Fruit fly (Drosophila melanogaster) whole organism, embryonic: ENCODE results near the gene CG13455.

Experiments
- Blimp-1 ChIP-seq: fragments of 200-800 bp; sonication (Bioruptor generic); optimal IDR thresholded peaks from 3 replicates; lab custom pipeline; 2018; ENCODE audit warnings: missing biosample characterization, missing genetic modification characterization, mild to moderate bottlenecking, moderate library complexity, missing genetic modification reagents
- Bteb2 ChIP-seq: fragments of 200-800 bp; sonication (Bioruptor generic); optimal IDR thresholded peaks from 2 replicates; lab custom pipeline; 2016; ENCODE audit warnings: missing biosample characterization, missing genetic modification characterization
- CG12219 ChIP-seq: fragments of 200-800 bp; sonication (Bioruptor generic); optimal IDR thresholded peaks from 3 replicates; lab custom pipeline; 2018; ENCODE audit warnings: missing biosample characterization, mild to moderate bottlenecking, missing genetic modification characterization
- CG12391 ChIP-seq: fragments of 200-800 bp; sonication (Bioruptor generic); optimal IDR thresholded peaks from 3 replicates; lab custom pipeline; 2018; ENCODE audit warnings: missing biosample characterization, mild to moderate bottlenecking, missing genetic modification characterization, moderate library complexity
- CG12659 ChIP-seq: fragments of 200-800 bp; sonication (Bioruptor generic); optimal IDR thresholded peaks from 3 replicates; lab custom pipeline; 2017; ENCODE audit warnings: mild to moderate bottlenecking, missing biosample characterization, missing genetic modification reagents, missing genetic modification characterization
- CG13424 ChIP-seq: fragments of 200-800 bp; sonication (Bioruptor generic); optimal IDR thresholded peaks from 2 replicates; lab custom pipeline; 2019; ENCODE audit warnings: missing biosample characterization, mild to moderate bottlenecking, missing genetic modification characterization, moderate library complexity
- CG14710 ChIP-seq: fragments of 200-800 bp; sonication (Bioruptor generic); optimal IDR thresholded peaks from 3 replicates; lab custom pipeline; 2019; ENCODE audit warnings: missing biosample characterization, mild to moderate bottlenecking, missing genetic modification characterization, moderate library complexity
- CG15479 ChIP-seq: fragments of 200-800 bp; sonication (Bioruptor generic); optimal IDR thresholded peaks from 3 replicates; lab custom pipeline; 2019; ENCODE audit warnings: missing biosample characterization, mild to moderate bottlenecking, missing genetic modification characterization, moderate library complexity
- CG15514 ChIP-seq: fragments of 200-800 bp; sonication (Bioruptor generic); optimal IDR thresholded peaks from 3 replicates; lab custom pipeline; 2017; ENCODE audit warnings: missing biosample characterization, missing genetic modification characterization, mild to moderate bottlenecking, moderate library complexity, missing genetic modification reagents
- CG17361 ChIP-seq: fragments of 200-800 bp; sonication (Bioruptor generic); IDR thresholded peaks from 3 replicates; pipeline ENCODE4 v1.3.6; 2022; ENCODE audit warnings: missing biosample characterization, missing genetic modification characterization
- CG17385 ChIP-seq: fragments of 200-800 bp; sonication (Bioruptor generic); optimal IDR thresholded peaks from 3 replicates; lab custom pipeline; 2018; ENCODE audit warnings: missing biosample characterization, mild to moderate bottlenecking, missing genetic modification characterization
- CG17612 ChIP-seq: fragments of 200-800 bp; sonication (Bioruptor generic); IDR thresholded peaks from 2 replicates; pipeline ENCODE4 v1.3.6; 2022; ENCODE audit warnings: missing biosample characterization, missing genetic modification characterization
- CG17829 ChIP-seq: fragments of 200-800 bp; optimal IDR thresholded peaks from 2 replicates; lab custom pipeline; 2019; ENCODE audit warnings: missing biosample characterization, mild to moderate bottlenecking, missing genetic modification characterization, moderate library complexity
- CG2120 ChIP-seq: fragments of 200-800 bp; sonication (Bioruptor generic); optimal IDR thresholded peaks from 3 replicates; lab custom pipeline; 2016; ENCODE audit warnings: missing biosample characterization, missing genetic modification characterization
- CG2712 ChIP-seq: fragments of 200-800 bp; optimal IDR thresholded peaks from 3 replicates; lab custom pipeline; 2019; ENCODE audit warnings: missing biosample characterization, mild to moderate bottlenecking, missing genetic modification characterization, moderate library complexity
- CG2889 ChIP-seq: fragments of 200-800 bp; sonication (Bioruptor generic); IDR thresholded peaks from 3 replicates; pipeline ENCODE4 v1.3.6; 2022; ENCODE audit warnings: missing biosample characterization, missing genetic modification characterization
- CG3163 ChIP-seq: fragments of 200-800 bp; sonication (Bioruptor generic); optimal IDR thresholded peaks from 3 replicates; lab custom pipeline; 2016; ENCODE audit warnings: missing biosample characterization, missing genetic modification characterization
- CG32532 ChIP-seq: fragments of 200-800 bp; sonication (Bioruptor generic); IDR thresholded peaks from 2 replicates; pipeline ENCODE4 v1.3.6; 2022; ENCODE audit warnings: missing biosample characterization, missing genetic modification characterization
- CkIIα-i1 ChIP-seq: fragments of 200-800 bp; sonication (Bioruptor generic); IDR thresholded peaks from 2 replicates; pipeline ENCODE4 v1.3.6; 2022; ENCODE audit warnings: missing biosample characterization, missing genetic modification characterization
- Fer1 ChIP-seq: fragments of 200-800 bp; sonication (Bioruptor generic); optimal IDR thresholded peaks from 2 replicates; lab custom pipeline; 2017; ENCODE audit warnings: missing biosample characterization, mild to moderate bottlenecking, missing genetic modification characterization
- HLHmδ ChIP-seq: fragments of 200-800 bp; sonication (Bioruptor generic); optimal IDR thresholded peaks from 2 replicates; lab custom pipeline; 2018; ENCODE audit warnings: missing biosample characterization, mild to moderate bottlenecking, missing genetic modification characterization, moderate library complexity
- Jarid2 ChIP-seq: fragments of 200-800 bp; sonication (Bioruptor generic); optimal IDR thresholded peaks from 3 replicates; lab custom pipeline; 2017; ENCODE audit warnings: mild to moderate bottlenecking, missing biosample characterization, missing genetic modification reagents, missing genetic modification characterization
- MTF-1 ChIP-seq: fragments of 200-800 bp; sonication (Bioruptor generic); optimal IDR thresholded peaks from 2 replicates; lab custom pipeline; 2018; ENCODE audit warnings: missing biosample characterization, mild to moderate bottlenecking, missing genetic modification characterization, borderline replicate concordance
- Ptx1 ChIP-seq: fragments of 200-800 bp; sonication (Bioruptor generic); IDR thresholded peaks from 2 replicates; pipeline ENCODE4 v1.3.6; 2022; ENCODE audit warnings: missing biosample characterization, missing genetic modification characterization
- Rx ChIP-seq: fragments of 200-800 bp; sonication (Bioruptor generic); IDR thresholded peaks from 2 replicates; pipeline ENCODE4 v1.3.6; 2022; ENCODE audit warnings: missing biosample characterization, missing genetic modification characterization
- Stat92E ChIP-seq, 3 experiments: fragments of >200 bp in 2 of 3; fragments of 200-800 bp in 1 of 3; sonication (Bioruptor generic) in 1 of 3; optimal IDR thresholded peaks; 2 replicates each; lab custom pipeline; 2017 to 2019; ENCODE audit warnings: missing biosample characterization in 3 of 3, missing genetic modification characterization in 3 of 3, mild to moderate bottlenecking in 1 of 3, moderate library complexity in 1 of 3
- Trl ChIP-seq, 3 experiments: fragments of >200 bp in 2 of 3; fragments of 200-800 bp in 1 of 3; sonication (Bioruptor generic) in 1 of 3; optimal IDR thresholded peaks; 2 replicates in 1 of 3; 3 replicates in 2 of 3; lab custom pipeline; 2016 to 2017; ENCODE audit warnings: missing biosample characterization in 1 of 3, missing genetic modification characterization in 1 of 3
- Xrp1 ChIP-seq: fragments of 200-800 bp; sonication (Bioruptor generic); IDR thresholded peaks from 2 replicates; pipeline ENCODE4 v1.3.6; 2022; ENCODE audit warnings: missing biosample characterization, missing genetic modification characterization
- ac ChIP-seq: fragments of 200-800 bp; sonication (Bioruptor generic); optimal IDR thresholded peaks from 3 replicates; lab custom pipeline; 2017; ENCODE audit warnings: missing biosample characterization, mild to moderate bottlenecking, missing genetic modification characterization
- amos ChIP-seq: fragments of 200-800 bp; sonication (Bioruptor generic); IDR thresholded peaks from 2 replicates; pipeline ENCODE4 v1.3.6; 2022; ENCODE audit warnings: missing biosample characterization, missing genetic modification characterization; ENCODE audit not compliant: partially characterized antibody
- ash1 ChIP-seq: fragments of 200-800 bp; sonication (Bioruptor generic); optimal IDR thresholded peaks from 2 replicates; lab custom pipeline; 2018; ENCODE audit warnings: missing biosample characterization, mild to moderate bottlenecking, missing genetic modification characterization
- chinmo ChIP-seq: fragments of 200-800 bp; sonication (Bioruptor generic); IDR thresholded peaks from 4 replicates; pipeline ENCODE4 v1.3.6; 2022; ENCODE audit warnings: missing biosample characterization, missing genetic modification characterization; ENCODE audit not compliant: partially characterized antibody
- ci ChIP-seq: fragments of 200-800 bp; sonication (Bioruptor generic); IDR thresholded peaks from 3 replicates; pipeline ENCODE4 v1.3.6; 2022; ENCODE audit warnings: missing biosample characterization, missing genetic modification characterization
- corto ChIP-seq: fragments of 200-800 bp; sonication (Bioruptor generic); optimal IDR thresholded peaks from 2 replicates; lab custom pipeline; 2016; ENCODE audit warnings: missing biosample characterization, mild to moderate bottlenecking, missing genetic modification characterization, moderate library complexity
- crp ChIP-seq, 2 experiments: fragments of 200-800 bp; sonication (Bioruptor generic); optimal IDR thresholded peaks; 2 replicates in 1 of 2; 3 replicates in 1 of 2; lab custom pipeline; 2017; ENCODE audit warnings: missing biosample characterization in 2 of 2, missing genetic modification characterization in 2 of 2, mild to moderate bottlenecking in 1 of 2, moderate library complexity in 1 of 2
- her ChIP-seq: fragments of 200-800 bp; sonication (Bioruptor generic); optimal IDR thresholded peaks from 2 replicates; lab custom pipeline; 2016; ENCODE audit warnings: missing biosample characterization, missing genetic modification characterization
- kah ChIP-seq: fragments of 200-800 bp; sonication (Bioruptor generic); optimal IDR thresholded peaks from 2 replicates; lab custom pipeline; 2018; ENCODE audit warnings: missing biosample characterization, mild to moderate bottlenecking, missing genetic modification characterization
- knrl ChIP-seq: fragments of 200-800 bp; sonication (Bioruptor generic); IDR thresholded peaks from 3 replicates; pipeline ENCODE4 v1.3.6; 2022; ENCODE audit warnings: missing biosample characterization, missing genetic modification characterization; ENCODE audit not compliant: partially characterized antibody
- lbe ChIP-seq: fragments of 200-800 bp; sonication (Bioruptor generic); optimal IDR thresholded peaks from 2 replicates; lab custom pipeline; 2016; ENCODE audit warnings: missing biosample characterization, mild to moderate bottlenecking, missing genetic modification characterization
- nom ChIP-seq: fragments of 200-800 bp; sonication (Bioruptor generic); optimal IDR thresholded peaks from 2 replicates; lab custom pipeline; 2017; ENCODE audit warnings: missing biosample characterization, missing genetic modification characterization, mild to moderate bottlenecking, moderate library complexity, missing genetic modification reagents
- tll ChIP-seq, 2 experiments: fragments of 200-800 bp in 1 of 2; fragments of >200 bp in 1 of 2; sonication (Bioruptor generic) in 1 of 2; optimal IDR thresholded peaks; 2 replicates each; lab custom pipeline; 2017 to 2019; ENCODE audit warnings: missing biosample characterization in 2 of 2, missing genetic modification characterization in 2 of 2, mild to moderate bottlenecking in 1 of 2, moderate library complexity in 1 of 2

CG13455 gene

DNA sequence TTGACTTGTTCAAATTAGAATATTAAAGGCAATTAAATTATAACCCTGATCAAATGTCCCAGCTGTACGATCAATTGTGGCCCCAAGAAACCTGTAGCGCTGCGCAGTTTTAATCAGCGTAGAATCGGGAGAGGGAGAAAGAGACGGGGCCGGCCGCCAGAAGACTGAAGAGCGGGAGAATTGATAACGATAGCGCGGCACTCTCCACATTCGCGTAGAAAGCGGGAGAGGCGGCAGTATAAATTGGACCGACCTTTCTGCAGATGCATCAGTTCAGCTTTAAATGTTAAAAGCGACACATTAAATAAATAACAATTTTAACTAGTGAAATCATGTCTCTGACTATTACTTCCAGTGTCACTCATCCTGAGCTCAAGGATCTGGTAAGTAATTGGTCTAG lies 14.4 kb downstream of the CG13455 start, which contains the start of gene MsrA (continued):
- no peak for TF ChIP-seq Fer1 (GFP tag; lab: Kevin White, UChicago)
- no peak for TF ChIP-seq CG2889 (GFP tag; lab: Robert Waterston, UW)
- no peak for TF ChIP-seq knrl (GFP tag; lab: Robert Waterston, UW)
- TF ChIP-seq CG32532 (GFP tag; lab: Robert Waterston, UW), result peak; percentile 35; the same call in 1 of the 2 replicates
- TF ChIP-seq HLHmδ (GFP tag; lab: Kevin White, UChicago), result no peak
- TF ChIP-seq ci (GFP tag; lab: Robert Waterston, UW), result 0 out of 3 replicates have a peak, but pooled peaks have one; percentile 29
- no peak for TF ChIP-seq Ptx1
- no peak for TF ChIP-seq CG12391 (tag; lab: Kevin White, UChicago)
- peak; percentile 59 for TF ChIP-seq Jarid2 (GFP tag; lab: Kevin White, UChicago)
- no peak for TF ChIP-seq CG17612
- no peak for TF ChIP-seq CG17829
- TF ChIP-seq Stat92E (GFP tag; optimal IDR thresholded peaks at IDR 0.05; lab: Kevin White, UChicago), result no peak
- peak; percentile 16 for TF ChIP-seq CG17385 (GFP tag; lab: Kevin White, UChicago)
- TF ChIP-seq her (GFP tag; lab: Kevin White, UChicago), result no peak
- no peak for TF ChIP-seq ash1 (GFP tag; lab: Kevin White, UChicago)
- TF ChIP-seq Trl (optimal IDR thresholded peaks at IDR 0.05; lab: Kevin White, UChicago), result peak; percentile 72 to 74
- no peak for TF ChIP-seq Trl (GFP tag; optimal IDR thresholded peaks at IDR 0.05; lab: Kevin White, UChicago)
- TF ChIP-seq Bteb2 (GFP tag; lab: Kevin White, UChicago), result no peak
- no peak for TF ChIP-seq CG2120 (GFP tag; lab: Kevin White, UChicago)
- TF ChIP-seq Xrp1 (GFP tag; lab: Robert Waterston, UW), result no peak
- TF ChIP-seq CG17361 (GFP tag; lab: Robert Waterston, UW), result no peak
- TF ChIP-seq chinmo (GFP tag; lab: Robert Waterston, UW), result 0 out of 4 replicates have a peak, but pooled peaks have one; percentile 15
- TF ChIP-seq CG3163 (GFP tag; lab: Kevin White, UChicago), result peak; percentile 59
- TF ChIP-seq CkIIα-i1 (GFP tag; lab: Robert Waterston, UW), result no peak
- no peak for TF ChIP-seq kah (GFP tag; lab: Kevin White, UChicago)
- no peak for TF ChIP-seq MTF-1

DNA sequence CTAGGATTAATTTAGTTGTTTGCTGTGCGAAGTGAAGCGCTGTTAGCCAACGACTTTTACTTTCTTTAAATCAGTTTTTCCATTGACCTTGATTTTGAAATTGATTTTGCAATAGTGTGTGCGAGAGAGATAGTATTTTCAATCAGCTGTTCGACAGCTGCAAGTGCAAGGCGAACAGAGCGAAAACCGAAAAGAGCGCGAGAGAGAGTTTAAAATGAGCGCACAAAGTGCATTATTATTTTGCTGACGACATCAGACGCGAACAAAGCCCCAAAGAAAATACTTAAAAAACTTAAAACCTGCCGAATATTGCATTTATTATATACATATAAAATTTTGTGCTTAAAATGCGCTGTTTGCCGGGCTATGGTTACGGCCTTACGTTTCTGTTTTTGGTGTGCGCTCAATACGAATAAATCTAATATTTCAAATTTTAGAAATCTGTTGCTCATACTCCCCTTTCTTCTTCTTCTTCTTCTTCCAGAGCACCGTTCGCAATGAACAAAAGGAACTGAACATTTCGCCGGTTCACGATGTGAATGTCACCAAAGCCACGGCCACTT lies 15.4 kb downstream of the CG13455 start:
- TF ChIP-seq nom (GFP tag; lab: Kevin White, UChicago) (peak; percentile 64), CG13424 (no peak), CG12659 (no peak), CG14710 (tag; lab: Kevin White, UChicago) (peak; percentile 26), CG17385 (GFP tag; lab: Kevin White, UChicago) (peak; percentile 81), lbe (GFP tag; lab: Kevin White, UChicago) (peak; percentile 14), CG2712 (peak; percentile 13), CG12219 (GFP tag; lab: Kevin White, UChicago) (no peak), crp (GFP tag; optimal IDR thresholded peaks at IDR 0.05; lab: Kevin White, UChicago) (peak in 1 of 2 experiments; percentile 75), Blimp-1 (GFP tag; lab: Kevin White, UChicago) (peak; percentile 47), amos (GFP tag; lab: Robert Waterston, UW) (no peak), chinmo (GFP tag; lab: Robert Waterston, UW) (0 out of 4 replicates have a peak, but pooled peaks have one; percentile 48), ac (GFP tag; lab: Kevin White, UChicago) (peak; percentile 58), tll (GFP tag; optimal IDR thresholded peaks at IDR 0.05; lab: Kevin White, UChicago) (peak in 1 of 2 experiments; percentile 61), corto (GFP tag; lab: Kevin White, UChicago) (peak; percentile 50), CG15514 (GFP tag; lab: Kevin White, UChicago) (peak; percentile 60), Trl (optimal IDR thresholded peaks at IDR 0.05; lab: Kevin White, UChicago) (peak; percentile 10 to 68), Trl (GFP tag; optimal IDR thresholded peaks at IDR 0.05; lab: Kevin White, UChicago) (no peak), Rx (GFP tag; lab: Robert Waterston, UW) (no peak), CG15479 (GFP tag; lab: Kevin White, UChicago) (peak; percentile 32)
- TF ChIP-seq, all 482 proteins: peak for 14
